Worm (Caenorhabditis elegans) whole organism, L2 larva: ENCODE measurements around the gene srt-34.

Source experiments
- C34F6.9 ChIP-seq: fragments of 150-350 bp; optimal IDR thresholded peaks from 2 replicates; lab custom pipeline; 2014; ENCODE audit warnings: missing biosample characterization, missing genetic modification characterization
- F13H6.1 ChIP-seq: sonication (generic microtip); optimal IDR thresholded peaks from 2 replicates; lab custom pipeline; 2016; ENCODE audit warnings: missing genetic modification characterization, missing compliant biosample characterization
- R02D3.7 ChIP-seq: fragments of 150-350 bp; optimal IDR thresholded peaks from 2 replicates; lab custom pipeline; 2014; ENCODE audit warnings: missing biosample characterization, missing genetic modification characterization
- Y55F3AM.14 ChIP-seq: fragments of 200-800 bp; sonication (Bioruptor generic); optimal IDR thresholded peaks from 2 replicates; lab custom pipeline; 2018; ENCODE audit warnings: mild to moderate bottlenecking, missing genetic modification characterization, missing compliant biosample characterization
- ZK546.5 ChIP-seq: sonication (generic microtip); optimal IDR thresholded peaks from 2 replicates; lab custom pipeline; 2017; ENCODE audit warnings: missing biosample characterization, missing genetic modification characterization
- alr-1 ChIP-seq: fragments of 150-350 bp; optimal IDR thresholded peaks from 2 replicates; lab custom pipeline; 2014; ENCODE audit warnings: missing biosample characterization, missing genetic modification characterization
- aly-2 ChIP-seq: fragments of 150-350 bp; optimal IDR thresholded peaks from 2 replicates; lab custom pipeline; 2014; ENCODE audit warnings: missing biosample characterization, missing genetic modification characterization
- ama-1 ChIP-seq: fragments of 150-350 bp; optimal IDR thresholded peaks from 2 replicates; lab custom pipeline; 2018; ENCODE audit warnings: inconsistent platforms
- blmp-1 ChIP-seq: sonication (generic microtip); optimal IDR thresholded peaks from 2 replicates; lab custom pipeline; 2017; ENCODE audit warnings: missing genetic modification characterization, mild to moderate bottlenecking, missing compliant biosample characterization, antibody characterized with exemption, moderate library complexity; ENCODE audit not compliant: insufficient read depth
- ceh-16 ChIP-seq: fragments of 150-350 bp; optimal IDR thresholded peaks from 2 replicates; lab custom pipeline; 2014; ENCODE audit warnings: missing biosample characterization, missing genetic modification characterization
- ceh-82 ChIP-seq: fragments of 150-350 bp; optimal IDR thresholded peaks from 2 replicates; lab custom pipeline; 2014; ENCODE audit warnings: missing biosample characterization, missing genetic modification characterization
- crh-2 ChIP-seq: sonication (generic microtip); optimal IDR thresholded peaks from 2 replicates; lab custom pipeline; 2017; ENCODE audit warnings: missing biosample characterization, missing genetic modification characterization
- egl-27 ChIP-seq: sonication (generic microtip); optimal IDR thresholded peaks from 3 replicates; lab custom pipeline; 2017; ENCODE audit warnings: missing biosample characterization, missing genetic modification reagents, missing genetic modification characterization
- elt-1 ChIP-seq: fragments of 150-350 bp; optimal IDR thresholded peaks from 2 replicates; lab custom pipeline; 2014; ENCODE audit warnings: missing biosample characterization, missing genetic modification characterization
- fos-1 ChIP-seq: fragments of 150-350 bp; optimal IDR thresholded peaks from 2 replicates; lab custom pipeline; 2014; ENCODE audit warnings: missing biosample characterization, missing genetic modification characterization
- lin-11 ChIP-seq: fragments of 150-350 bp; sonication (generic microtip); optimal IDR thresholded peaks from 2 replicates; lab custom pipeline; 2014; ENCODE audit warnings: missing biosample characterization, missing genetic modification characterization, inconsistent platforms, mixed read lengths
- lin-39 ChIP-seq: fragments of 150-350 bp; optimal IDR thresholded peaks from 2 replicates; lab custom pipeline; 2014; ENCODE audit warnings: missing biosample characterization, missing genetic modification reagents, missing genetic modification characterization
- lsy-2 ChIP-seq, 2 experiments: fragments of 150-350 bp in 1 of 2; sonication (generic microtip) in 1 of 2; optimal IDR thresholded peaks; 2 replicates each; lab custom pipeline; 2014 to 2017; ENCODE audit warnings: missing biosample characterization in 2 of 2, missing genetic modification characterization in 2 of 2
- mbf-1 ChIP-seq: sonication (generic microtip); optimal IDR thresholded peaks from 2 replicates; lab custom pipeline; 2017; ENCODE audit warnings: missing biosample characterization, missing genetic modification characterization
- mdl-1 ChIP-seq, 2 experiments: fragments of 150-350 bp in 1 of 2; sonication (generic microtip) in 1 of 2; optimal IDR thresholded peaks; 2 replicates each; lab custom pipeline; 2017; ENCODE audit warnings: missing biosample characterization in 2 of 2, missing genetic modification characterization in 2 of 2
- nhr-10 ChIP-seq: sonication (generic microtip); optimal IDR thresholded peaks from 2 replicates; lab custom pipeline; 2017; ENCODE audit warnings: missing biosample characterization, missing genetic modification characterization
- nhr-11 ChIP-seq: fragments of 150-350 bp; optimal IDR thresholded peaks from 2 replicates; lab custom pipeline; 2014; ENCODE audit warnings: missing biosample characterization, missing genetic modification characterization
- nhr-12 ChIP-seq: fragments of 150-350 bp; optimal IDR thresholded peaks from 2 replicates; lab custom pipeline; 2014; ENCODE audit warnings: missing biosample characterization, missing genetic modification characterization
- nhr-129 ChIP-seq: fragments of 150-350 bp; optimal IDR thresholded peaks from 2 replicates; lab custom pipeline; 2014; ENCODE audit warnings: missing biosample characterization, missing genetic modification characterization
- nhr-21 ChIP-seq: fragments of 150-350 bp; optimal IDR thresholded peaks from 2 replicates; lab custom pipeline; 2014; ENCODE audit warnings: missing biosample characterization, missing genetic modification characterization
- nhr-23 ChIP-seq: fragments of 150-350 bp; optimal IDR thresholded peaks from 2 replicates; lab custom pipeline; 2014; ENCODE audit warnings: missing biosample characterization, missing genetic modification reagents, missing genetic modification characterization
- nhr-25 ChIP-seq: fragments of 150-350 bp; sonication (generic microtip); optimal IDR thresholded peaks from 3 replicates; lab custom pipeline; 2014; ENCODE audit warnings: missing biosample characterization, missing genetic modification characterization
- nhr-6 ChIP-seq: fragments of 150-350 bp; optimal IDR thresholded peaks from 2 replicates; lab custom pipeline; 2014; ENCODE audit warnings: missing biosample characterization, missing genetic modification characterization
- nhr-77 ChIP-seq: fragments of 150-350 bp; optimal IDR thresholded peaks from 2 replicates; lab custom pipeline; 2014; ENCODE audit warnings: missing biosample characterization, missing genetic modification characterization
- peb-1 ChIP-seq: fragments of 150-350 bp; optimal IDR thresholded peaks from 2 replicates; lab custom pipeline; 2014; ENCODE audit warnings: missing biosample characterization, missing genetic modification characterization
- sem-4 ChIP-seq: fragments of 150-350 bp; optimal IDR thresholded peaks from 2 replicates; lab custom pipeline; 2014; ENCODE audit warnings: missing biosample characterization, missing genetic modification reagents, missing genetic modification characterization
- skn-1 ChIP-seq: sonication (generic microtip); optimal IDR thresholded peaks from 2 replicates; lab custom pipeline; 2017; ENCODE audit warnings: missing biosample characterization, missing genetic modification characterization
- sma-3 ChIP-seq: sonication (generic microtip); optimal IDR thresholded peaks from 2 replicates; lab custom pipeline; 2016; ENCODE audit warnings: missing genetic modification reagents, missing genetic modification characterization, missing compliant biosample characterization
- sma-9 ChIP-seq, 2 experiments: fragments of 150-350 bp in 1 of 2; sonication (generic microtip) in 1 of 2; optimal IDR thresholded peaks; 2 replicates each; lab custom pipeline; 2014 to 2016; ENCODE audit warnings: missing genetic modification characterization in 2 of 2, mild to moderate bottlenecking in 1 of 2, missing biosample characterization in 1 of 2, missing compliant biosample characterization in 1 of 2, missing genetic modification reagents in 1 of 2, moderate library complexity in 1 of 2
- unc-39 ChIP-seq: fragments of 150-350 bp; optimal IDR thresholded peaks from 2 replicates; lab custom pipeline; 2014; ENCODE audit warnings: missing biosample characterization, missing genetic modification characterization
- unc-55 ChIP-seq: fragments of 150-350 bp; sonication (generic microtip); optimal IDR thresholded peaks from 3 replicates; lab custom pipeline; 2014; ENCODE audit warnings: missing biosample characterization, missing genetic modification reagents, missing genetic modification characterization
- unc-62 ChIP-seq: fragments of 150-350 bp; optimal IDR thresholded peaks from 2 replicates; lab custom pipeline; 2014; ENCODE audit warnings: missing biosample characterization, missing genetic modification reagents, missing genetic modification characterization
- ztf-4 ChIP-seq: fragments of 150-350 bp; optimal IDR thresholded peaks from 2 replicates; lab custom pipeline; 2014; ENCODE audit warnings: missing biosample characterization, missing genetic modification characterization

srt-34 gene

ce11 chrV:2818117-2818516, at the start of gene srt-34:
TSS of gene srt-34 (minus strand) at chrV:2818217.
- TF ChIP-seq aly-2 (tag; lab: Kevin White, UChicago) (no peak), R02D3.7 (no peak)

ce11 chrV:2864899-2865298, 46.9 kb upstream of the srt-34 start, which contains the start of gene srh-240:
TSS of gene srh-240 (plus strand) at chrV:2865199.
- TF ChIP-seq lin-39 (tag; lab: Kevin White, UChicago) = no peak
- no peak for TF ChIP-seq sem-4 (tag; lab: Kevin White, UChicago)
- TF ChIP-seq nhr-129 (tag; lab: Kevin White, UChicago) = no peak
- no peak for TF ChIP-seq nhr-21 (tag; lab: Kevin White, UChicago)
- no peak for TF ChIP-seq ztf-4
- TF ChIP-seq skn-1 (tag; lab: Kevin White, UChicago) = no peak
- TF ChIP-seq sma-3 (GFP tag; lab: Kevin White, UChicago) = no peak
- TF ChIP-seq nhr-23 (tag; lab: Kevin White, UChicago) = no peak
- TF ChIP-seq mbf-1 (tag; lab: Kevin White, UChicago) = no peak
- TF ChIP-seq ama-1 (lab: Kevin White, UChicago) = no peak
- TF ChIP-seq egl-27 (tag; lab: Kevin White, UChicago) = no peak
- no peak for TF ChIP-seq alr-1 (tag; lab: Kevin White, UChicago)
- no peak for TF ChIP-seq crh-2 (tag; lab: Kevin White, UChicago)
- no peak for TF ChIP-seq aly-2 (tag; lab: Kevin White, UChicago)
- TF ChIP-seq nhr-11 = no peak
- TF ChIP-seq ceh-82 (tag; lab: Kevin White, UChicago) = no peak
- TF ChIP-seq nhr-77 (tag; lab: Kevin White, UChicago) = no peak
- TF ChIP-seq elt-1 (tag; lab: Kevin White, UChicago) = no peak
- no peak for TF ChIP-seq nhr-10 (tag; lab: Kevin White, UChicago)

ce11 chrV:2863033-2863432, 45.0 kb upstream of the srt-34 start, which contains the start of gene srh-272:
TSS of gene srh-272 (plus strand) at chrV:2863333.
- TF ChIP-seq R02D3.7 = no peak
- TF ChIP-seq ztf-4 = no peak
- no peak for TF ChIP-seq ceh-82 (tag; lab: Kevin White, UChicago)
- TF ChIP-seq nhr-21 (tag; lab: Kevin White, UChicago) = no peak
- TF ChIP-seq egl-27 (tag; lab: Kevin White, UChicago) = no peak
- TF ChIP-seq ZK546.5 = no peak
- no peak for TF ChIP-seq nhr-23 (tag; lab: Kevin White, UChicago)
- TF ChIP-seq blmp-1 (tag; lab: Kevin White, UChicago) = no peak
- no peak for TF ChIP-seq unc-39 (tag; lab: Kevin White, UChicago)
- TF ChIP-seq lsy-2 (tag; optimal IDR thresholded peaks at IDR 0.05; lab: Kevin White, UChicago) = no peak
- TF ChIP-seq nhr-25 (tag; lab: Kevin White, UChicago) = no peak
- no peak for TF ChIP-seq skn-1 (tag; lab: Kevin White, UChicago)
- no peak for TF ChIP-seq F13H6.1 (tag; lab: Kevin White, UChicago)
- TF ChIP-seq nhr-6 = no peak
- TF ChIP-seq unc-62 = no peak
- no peak for TF ChIP-seq nhr-12 (tag; lab: Kevin White, UChicago)
- no peak for TF ChIP-seq Y55F3AM.14 (GFP tag; lab: Kevin White, UChicago)
- TF ChIP-seq mbf-1 (tag; lab: Kevin White, UChicago) = no peak
- no peak for TF ChIP-seq alr-1 (tag; lab: Kevin White, UChicago)
- no peak for TF ChIP-seq sma-3 (GFP tag; lab: Kevin White, UChicago)

DNA sequence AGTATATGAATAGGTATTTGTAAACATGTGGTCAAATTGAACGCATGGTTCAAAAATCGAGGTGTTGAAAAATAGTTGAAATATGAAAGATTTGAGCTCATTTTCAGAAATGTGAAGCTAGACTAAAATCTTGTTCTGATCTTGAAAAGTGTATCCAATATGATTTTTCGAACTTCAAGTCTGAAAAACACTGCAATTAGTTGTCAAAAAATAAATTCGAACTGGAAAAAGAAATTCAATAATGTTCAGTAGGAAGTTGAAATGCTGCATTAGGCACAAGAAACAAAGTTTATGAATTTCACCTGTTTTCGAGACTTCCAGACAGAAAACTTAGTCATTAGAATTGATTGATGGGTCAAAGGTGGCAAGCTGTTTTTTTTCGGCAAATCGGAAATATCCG, 43.5 kb upstream of the srt-34 start, which contains the start of gene srh-270:
srh-270 (minus strand) TSS at position 101 of the 400 bp plus-strand sequence.
- no peak for TF ChIP-seq sma-9 (GFP tag; optimal IDR thresholded peaks at IDR 0.05; lab: Kevin White, UChicago)
- TF ChIP-seq sma-9 (tag; optimal IDR thresholded peaks at IDR 0.05; lab: Kevin White, UChicago) = no peak
- TF ChIP-seq nhr-129 (tag; lab: Kevin White, UChicago) = no peak
- no peak for TF ChIP-seq unc-55 (GFP tag; lab: Kevin White, UChicago)
- no peak for TF ChIP-seq crh-2 (tag; lab: Kevin White, UChicago)
- TF ChIP-seq C34F6.9 (tag; lab: Kevin White, UChicago) = no peak

DNA sequence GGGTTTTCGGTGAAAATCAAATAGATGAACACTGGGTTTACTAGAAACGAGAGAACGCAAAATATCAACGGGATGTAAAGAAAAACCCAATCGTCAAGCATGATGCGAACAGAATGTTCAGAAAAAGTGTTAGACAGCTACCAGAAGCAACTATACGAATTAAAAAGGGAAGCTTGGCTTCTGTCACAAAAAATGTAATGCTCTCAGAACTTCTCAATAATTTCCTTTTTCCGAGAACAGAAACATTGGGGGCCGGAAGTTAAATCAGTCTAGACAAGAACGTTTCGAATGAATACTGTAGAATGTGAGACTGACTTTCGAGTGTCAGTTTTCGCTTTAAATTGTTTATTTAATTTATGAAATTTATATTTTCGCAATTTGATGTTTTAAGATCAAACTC, 41.7 kb upstream of the srt-34 start, which contains the start of gene srj-54:
srj-54 (minus strand) TSS at position 101 of the 400 bp plus-strand sequence.
- TF ChIP-seq nhr-21 (tag; lab: Kevin White, UChicago) (no peak), sem-4 (tag; lab: Kevin White, UChicago) (no peak), ztf-4 (no peak), ama-1 (lab: Kevin White, UChicago) (no peak), mdl-1 (tag; optimal IDR thresholded peaks at IDR 0.05; lab: Kevin White, UChicago) (no peak), Y55F3AM.14 (GFP tag; lab: Kevin White, UChicago) (no peak), ceh-16 (tag; lab: Kevin White, UChicago) (no peak), peb-1 (tag; lab: Kevin White, UChicago) (no peak), lin-11 (tag; lab: Kevin White, UChicago) (no peak), F13H6.1 (tag; lab: Kevin White, UChicago) (no peak), nhr-129 (tag; lab: Kevin White, UChicago) (no peak), sma-3 (GFP tag; lab: Kevin White, UChicago) (no peak), crh-2 (tag; lab: Kevin White, UChicago) (no peak), nhr-25 (tag; lab: Kevin White, UChicago) (no peak), nhr-77 (tag; lab: Kevin White, UChicago) (no peak), alr-1 (tag; lab: Kevin White, UChicago) (no peak), fos-1 (no peak)
